Worm (Caenorhabditis elegans) whole organism, L4 larva: ENCODE data around the gene F14E5.2.

ENCODE experiments used
- F49E8.2 ChIP-seq: sonication (generic microtip); optimal IDR thresholded peaks from 2 replicates; lab custom pipeline; 2016; ENCODE audit warnings: missing compliant biosample characterization, mild to moderate bottlenecking, missing genetic modification characterization, borderline replicate concordance
- Y75B8A.6 ChIP-seq: fragments of 200-800 bp; sonication (Bioruptor generic); IDR thresholded peaks from 2 replicates; pipeline ENCODE4 v1.3.6; 2022; ENCODE audit warnings: missing genetic modification reagents, missing genetic modification characterization, missing compliant biosample characterization
- attf-4 ChIP-seq: sonication (generic microtip); optimal IDR thresholded peaks from 3 replicates; lab custom pipeline; 2017; ENCODE audit warnings: missing biosample characterization, missing genetic modification characterization
- ceh-20 ChIP-seq: fragments of 200-800 bp; sonication (Bioruptor generic); IDR thresholded peaks from 2 replicates; pipeline ENCODE4 v1.3.6; 2022; ENCODE audit warnings: missing genetic modification reagents, missing genetic modification characterization, missing compliant biosample characterization
- ces-1 ChIP-seq: fragments of 150-350 bp; sonication (generic microtip); optimal IDR thresholded peaks from 4 replicates; lab custom pipeline; 2014; ENCODE audit warnings: missing biosample characterization, missing genetic modification reagents, missing genetic modification characterization
- daf-12 ChIP-seq: fragments of 150-350 bp; optimal IDR thresholded peaks from 2 replicates; lab custom pipeline; 2014; ENCODE audit warnings: missing biosample characterization, missing genetic modification reagents, missing genetic modification characterization
- dmd-8 ChIP-seq: fragments of 200-800 bp; sonication (Bioruptor generic); IDR thresholded peaks from 2 replicates; pipeline ENCODE4 v1.3.6; 2022; ENCODE audit warnings: missing genetic modification characterization, missing compliant biosample characterization
- dmd-9 ChIP-seq: fragments of 200-800 bp; sonication (Bioruptor generic); IDR thresholded peaks from 2 replicates; pipeline ENCODE4 v1.3.6; 2022; ENCODE audit warnings: missing genetic modification reagents, missing genetic modification characterization, missing compliant biosample characterization
- egl-43 ChIP-seq: fragments of 200-800 bp; sonication (Bioruptor generic); IDR thresholded peaks from 2 replicates; pipeline ENCODE4 v1.3.6; 2022; ENCODE audit warnings: missing genetic modification reagents, missing genetic modification characterization, missing compliant biosample characterization
- hlh-11 ChIP-seq: fragments of 200-800 bp; sonication (Bioruptor generic); optimal IDR thresholded peaks from 2 replicates; lab custom pipeline; 2018; ENCODE audit warnings: mild to moderate bottlenecking, missing genetic modification characterization, missing compliant biosample characterization
- hmg-1.1 ChIP-seq: fragments of 200-800 bp; sonication (Bioruptor generic); IDR thresholded peaks from 2 replicates; pipeline ENCODE4 v1.3.6; 2022; ENCODE audit warnings: missing genetic modification reagents, missing genetic modification characterization, missing compliant biosample characterization
- jun-1 ChIP-seq: fragments of 150-350 bp; optimal IDR thresholded peaks from 2 replicates; lab custom pipeline; 2014; ENCODE audit warnings: missing biosample characterization, missing genetic modification reagents, missing genetic modification characterization
- mdl-1 ChIP-seq, 2 experiments: fragments of 150-350 bp in 1 of 2; sonication (generic microtip) in 1 of 2; optimal IDR thresholded peaks; 2 replicates each; lab custom pipeline; 2014 to 2017; ENCODE audit warnings: missing biosample characterization in 2 of 2, missing genetic modification characterization in 2 of 2
- nhr-10 ChIP-seq: fragments of 150-350 bp; optimal IDR thresholded peaks from 2 replicates; lab custom pipeline; 2014; ENCODE audit warnings: missing biosample characterization, missing genetic modification characterization
- nhr-11 ChIP-seq: fragments of 150-350 bp; optimal IDR thresholded peaks from 2 replicates; lab custom pipeline; 2014; ENCODE audit warnings: missing biosample characterization, missing genetic modification characterization
- nhr-28 ChIP-seq: fragments of 150-350 bp; optimal IDR thresholded peaks from 2 replicates; lab custom pipeline; 2014; ENCODE audit warnings: missing biosample characterization, missing genetic modification characterization
- nhr-41 ChIP-seq: fragments of 200-800 bp; sonication (Bioruptor generic); IDR thresholded peaks from 2 replicates; pipeline ENCODE4 v1.3.6; 2022; ENCODE audit warnings: missing genetic modification reagents, missing genetic modification characterization, missing compliant biosample characterization
- nhr-42 ChIP-seq: fragments of 200-800 bp; sonication (Bioruptor generic); IDR thresholded peaks from 2 replicates; pipeline ENCODE4 v1.3.6; 2022; ENCODE audit warnings: missing genetic modification characterization, missing compliant biosample characterization
- nhr-48 ChIP-seq: sonication (generic microtip); optimal IDR thresholded peaks from 2 replicates; lab custom pipeline; 2016; ENCODE audit warnings: mild to moderate bottlenecking, missing genetic modification characterization, missing compliant biosample characterization
- nhr-6 ChIP-seq: fragments of 150-350 bp; optimal IDR thresholded peaks from 2 replicates; lab custom pipeline; 2014; ENCODE audit warnings: missing biosample characterization, missing genetic modification characterization
- nhr-77 ChIP-seq: fragments of 150-350 bp; optimal IDR thresholded peaks from 2 replicates; lab custom pipeline; 2014; ENCODE audit warnings: missing biosample characterization, missing genetic modification characterization
- pha-4 ChIP-seq, 2 experiments: fragments of 150-350 bp in 1 of 2; fragments of 200-800 bp in 1 of 2; sonication (Bioruptor generic) in 1 of 2; IDR thresholded peaks in 1 of 2; optimal IDR thresholded peaks in 1 of 2; 2 replicates each; pipeline versions ENCODE4 v1.3.6 to Lab custom; 2014 to 2022; ENCODE audit warnings: missing genetic modification characterization in 2 of 2, missing genetic modification reagents in 2 of 2, missing biosample characterization in 1 of 2, missing compliant biosample characterization in 1 of 2
- saeg-2 ChIP-seq: fragments of 200-800 bp; sonication (Bioruptor generic); IDR thresholded peaks from 2 replicates; pipeline ENCODE4 v1.3.6; 2022; ENCODE audit warnings: missing genetic modification reagents, missing genetic modification characterization, missing compliant biosample characterization
- snpc-1.2 ChIP-seq: fragments of 200-800 bp; sonication (Bioruptor generic); IDR thresholded peaks from 2 replicates; pipeline ENCODE4 v1.3.6; 2022; ENCODE audit warnings: missing genetic modification reagents, missing genetic modification characterization, missing compliant biosample characterization
- snpc-4 ChIP-seq: fragments of 150-350 bp; optimal IDR thresholded peaks from 2 replicates; lab custom pipeline; 2014; ENCODE audit warnings: missing biosample characterization, missing genetic modification characterization
- tra-1 ChIP-seq: fragments of 200-800 bp; sonication (Bioruptor generic); IDR thresholded peaks from 2 replicates; pipeline ENCODE4 v1.3.6; 2022; ENCODE audit warnings: missing genetic modification reagents, missing genetic modification characterization, missing compliant biosample characterization
- unc-62 ChIP-seq, 3 experiments: fragments of 150-350 bp in 1 of 3; sonication (generic microtip); optimal IDR thresholded peaks in 2 of 3; peaks in 1 of 3; 1 replicate in 1 of 3; 2 replicates in 2 of 3; lab custom pipeline; 2014 to 2017; ENCODE audit warnings: missing biosample characterization in 3 of 3, missing genetic modification characterization in 3 of 3, missing genetic modification reagents in 3 of 3, missing genotype in 1 of 3
- zag-1 ChIP-seq: fragments of 150-350 bp; optimal IDR thresholded peaks from 2 replicates; lab custom pipeline; 2014; ENCODE audit warnings: missing biosample characterization, missing genetic modification characterization
- zip-2 ChIP-seq: fragments of 150-350 bp; optimal IDR thresholded peaks from 2 replicates; lab custom pipeline; 2014; ENCODE audit warnings: missing biosample characterization, missing genetic modification characterization
- ztf-7 ChIP-seq: fragments of 150-350 bp; optimal IDR thresholded peaks from 2 replicates; lab custom pipeline; 2014; ENCODE audit warnings: missing biosample characterization, missing genetic modification characterization

The F14E5.2 gene

ce11 chrII:8381197-8381596 lies 47.5 kb downstream of the F14E5.2 start, which contains the start of gene F49E12.12:
Gene F49E12.12 (plus strand): TSS chrII:8381497.
- no peak for TF ChIP-seq snpc-1.2
- no peak for TF ChIP-seq zag-1 (tag; lab: Kevin White, UChicago)
- TF ChIP-seq nhr-42 (GFP tag; lab: Robert Waterston, UW), result no peak
- TF ChIP-seq saeg-2 (GFP tag; lab: Robert Waterston, UW), result no peak
- TF ChIP-seq tra-1, result no peak
- no peak for TF ChIP-seq nhr-11
- no peak for TF ChIP-seq ceh-20 (GFP tag; lab: Robert Waterston, UW)
- TF ChIP-seq nhr-77 (tag; lab: Kevin White, UChicago), result no peak
- TF ChIP-seq ztf-7, result no peak
- TF ChIP-seq nhr-41 (GFP tag; lab: Robert Waterston, UW), result no peak
- TF ChIP-seq Y75B8A.6, result no peak
- TF ChIP-seq jun-1 (tag; lab: Kevin White, UChicago), result no peak
- TF ChIP-seq egl-43, result no peak
- no peak for TF ChIP-seq pha-4 (GFP tag; IDR thresholded peaks at IDR 0.05; lab: Robert Waterston, UW)
- TF ChIP-seq pha-4 (tag; optimal IDR thresholded peaks at IDR 0.05; lab: Kevin White, UChicago), result no peak
- no peak for TF ChIP-seq zip-2 (tag; lab: Kevin White, UChicago)
- no peak for TF ChIP-seq nhr-6 (tag; lab: Kevin White, UChicago)
- TF ChIP-seq ces-1 (GFP tag; lab: Kevin White, UChicago), result no peak
- no peak for TF ChIP-seq dmd-9
- TF ChIP-seq dmd-8 (GFP tag; lab: Robert Waterston, UW), result no peak
- no peak for TF ChIP-seq hmg-1.1 (GFP tag; lab: Robert Waterston, UW)

- TF ChIP-seq nhr-28 (tag; lab: Kevin White, UChicago) (peak; percentile 44), snpc-4 (tag; lab: Kevin White, UChicago) (no peak), hlh-11 (tag; lab: Kevin White, UChicago) (peak; percentile 1), nhr-48 (peak; percentile 85), ces-1 (GFP tag; lab: Kevin White, UChicago) (no peak), F49E8.2 (tag; lab: Kevin White, UChicago) (no peak), mdl-1 (tag; optimal IDR thresholded peaks at IDR 0.05; lab: Kevin White, UChicago) (peak in 1 of 2 experiments; percentile 17), daf-12 (tag; lab: Kevin White, UChicago) (no peak)
Observed at ce11 chrII:8380188-8380587, 48.5 kb downstream of the F14E5.2 start.

ce11 chrII:8377722-8378121 lies 50.9 kb downstream of the F14E5.2 start:
- TF ChIP-seq attf-4 (tag; lab: Kevin White, UChicago), result no peak
- no peak for TF ChIP-seq nhr-10 (tag; lab: Kevin White, UChicago)
- peak in 1 of 2 experiments; percentile 94 for TF ChIP-seq unc-62 (GFP tag; optimal IDR thresholded peaks at IDR 0.05 in 1 of 2; lab: Kevin White, UChicago)
- TF ChIP-seq unc-62 (tag; optimal IDR thresholded peaks at IDR 0.05; lab: Kevin White, UChicago), result no peak
